Fruit fly (Drosophila melanogaster) whole organism, embryonic: ENCODE measurements around the gene Ppi1.

Experiments
- CG14860 ChIP-seq: fragments of 200-800 bp; sonication (Bioruptor generic); IDR thresholded peaks from 3 replicates; pipeline ENCODE4 v1.3.6; 2022; ENCODE audit warnings: missing biosample characterization, missing genetic modification characterization; ENCODE audit not compliant: partially characterized antibody
- CG2875 ChIP-seq: fragments of 200-800 bp; sonication (Bioruptor generic); optimal IDR thresholded peaks from 2 replicates; lab custom pipeline; 2017; ENCODE audit warnings: missing biosample characterization, mild to moderate bottlenecking, missing genetic modification characterization, missing genetic modification reagents
- Drgx ChIP-seq: fragments of 200-800 bp; sonication (Bioruptor generic); IDR thresholded peaks from 2 replicates; pipeline ENCODE4 v1.3.6; 2022; ENCODE audit warnings: missing biosample characterization, missing genetic modification characterization
- Lpt ChIP-seq: fragments of >200 bp; optimal IDR thresholded peaks from 2 replicates; lab custom pipeline; 2018; ENCODE audit warnings: missing biosample characterization, missing genetic modification characterization
- esg ChIP-seq: fragments of 200-800 bp; sonication (Bioruptor generic); conservative IDR thresholded peaks from 2 replicates; pipeline ENCODE4 v1.3.6; 2022; ENCODE audit warnings: missing biosample characterization, missing genetic modification characterization

DNA sequence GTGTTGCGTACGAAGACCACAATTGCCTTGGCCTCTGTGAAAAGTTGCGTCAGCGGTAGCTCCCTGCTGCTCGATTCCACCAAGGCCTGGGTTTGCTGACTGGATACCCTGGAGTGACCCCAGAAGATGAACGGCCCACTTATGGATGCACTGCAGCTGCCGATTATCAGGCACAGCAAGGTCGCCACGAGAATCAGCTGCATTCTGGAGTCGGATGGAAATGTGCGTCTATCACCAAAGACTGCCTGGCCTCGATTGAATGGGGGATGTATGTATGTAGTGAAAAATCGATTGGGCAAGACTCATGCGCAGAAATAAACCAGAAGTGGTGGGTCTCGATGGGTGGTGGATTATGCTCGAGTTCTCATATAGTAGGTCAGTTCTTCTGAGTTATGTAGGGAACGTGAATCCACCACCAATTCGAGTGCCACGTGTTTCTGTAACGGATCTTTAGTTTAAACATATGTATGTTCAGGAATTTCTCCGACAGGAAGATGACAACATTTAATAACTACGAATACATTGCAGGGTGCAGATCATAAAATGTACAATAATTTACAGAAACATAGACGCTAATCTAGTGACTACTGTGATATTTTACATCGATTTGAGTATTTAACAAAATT lies 37.4 kb upstream of the Ppi1 start, which contains the start of gene VhaAC45RP:
- no peak for TF ChIP-seq esg (GFP tag; lab: Robert Waterston, UW)
- TF ChIP-seq CG2875 (GFP tag; lab: Kevin White, UChicago), result no peak
- TF ChIP-seq CG14860 (GFP tag; lab: Robert Waterston, UW), result no peak
- no peak for TF ChIP-seq Drgx (GFP tag; lab: Robert Waterston, UW)
- TF ChIP-seq Lpt (GFP tag; lab: Kevin White, UChicago), result no peak
